3 fruit fly cellular contexts compared by ENCODE assay signal in the genomic region with DNA sequence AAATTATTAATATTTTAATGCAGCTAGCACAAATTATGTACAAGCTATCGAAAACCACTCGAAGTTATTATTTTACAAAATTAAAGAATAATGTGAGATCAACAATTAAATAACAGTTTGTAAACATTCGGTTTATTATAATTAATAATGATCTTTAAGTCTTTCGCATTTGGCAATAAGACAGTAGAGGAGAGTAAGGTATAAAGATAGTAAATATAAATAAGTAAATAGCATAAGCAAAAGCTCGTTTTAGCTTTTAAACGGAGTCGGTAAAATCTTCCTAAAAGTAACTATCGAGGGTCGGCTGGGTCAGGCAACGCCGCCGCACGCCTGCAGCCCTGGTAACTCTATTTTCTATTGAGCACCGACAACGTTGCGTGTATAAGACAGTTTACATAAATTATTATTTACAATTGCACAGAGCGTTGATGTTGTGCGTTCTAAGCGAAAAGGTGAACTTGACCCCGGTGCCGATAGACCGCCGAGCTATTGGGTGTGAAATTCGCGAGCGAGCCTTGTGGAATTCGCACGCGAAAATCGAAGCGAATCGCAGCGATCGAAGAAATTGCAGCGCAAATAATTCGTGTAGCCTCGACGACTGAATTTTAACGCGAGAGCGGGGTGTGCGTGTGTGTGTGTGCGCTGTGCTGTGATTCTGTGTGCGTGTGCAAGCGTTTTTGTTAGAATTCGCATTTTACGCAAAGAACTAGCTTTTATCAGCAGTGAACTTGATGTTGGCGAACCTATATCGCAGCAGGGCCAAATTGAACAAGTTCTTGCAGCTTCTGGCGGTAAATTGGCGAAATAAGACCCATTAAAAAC.
TF ChIP-seq lines count a peak whose summit lies in the region.

wrd (plus strand) TSS at position 342 of the 822 bp plus-strand sequence.

TF ChIP-seq in whole organism, adult, 20 proteins besides CTCF, POLR2A, EP300 and RAD21 (continued from another document):
- TF ChIP-seq CG5204 (GFP tag; optimal IDR thresholded peaks at IDR 0.05; lab: Kevin White, UChicago) (peak; percentile 46), ovo (GFP tag; optimal IDR thresholded peaks at IDR 0.05; lab: Kevin White, UChicago) (peak; percentile 26), CG7101 (tag; optimal IDR thresholded peaks at IDR 0.05; lab: Kevin White, UChicago) (no peak), Crg-1 (GFP tag; optimal IDR thresholded peaks at IDR 0.05; lab: Kevin White, UChicago) (no peak)

TF ChIP-seq in whole organism, embryonic, 481 proteins besides CTCF, POLR2A, EP300 and RAD21 (continued from another document and continues in another):
- TF ChIP-seq fd64A (GFP tag; optimal IDR thresholded peaks at IDR 0.05; lab: Kevin White, UChicago), result no peak
- TF ChIP-seq CG16813 (GFP tag; IDR thresholded peaks at IDR 0.05; lab: Robert Waterston, UW; ENCODE audit: partially characterized antibody), result no peak
- peak; percentile 20 for TF ChIP-seq CG17829 (tag; optimal IDR thresholded peaks at IDR 0.05; lab: Kevin White, UChicago)
- TF ChIP-seq pzg (GFP tag; optimal IDR thresholded peaks at IDR 0.05; lab: Kevin White, UChicago), result peak; percentile 34
- TF ChIP-seq Fer1 (GFP tag; optimal IDR thresholded peaks at IDR 0.05; lab: Kevin White, UChicago), result peak; percentile 13
- TF ChIP-seq CG13775 (GFP tag; optimal IDR thresholded peaks at IDR 0.05; lab: Kevin White, UChicago), result peak; percentile 19
- TF ChIP-seq CG31441 (GFP tag; IDR thresholded peaks at IDR 0.05; lab: Robert Waterston, UW), result peak; percentile 27; the same call in 1 of the 2 replicates
- no peak for TF ChIP-seq h (optimal IDR thresholded peaks at IDR 0.05; lab: Kevin White, UChicago)
- no peak for TF ChIP-seq Ets65A (GFP tag; lab: Kevin White, UChicago)
- peak; percentile 86 for TF ChIP-seq CG7928 (GFP tag; optimal IDR thresholded peaks at IDR 0.05; lab: Kevin White, UChicago)
- peak; percentile 39 for TF ChIP-seq Deaf1 (tag; optimal IDR thresholded peaks at IDR 0.05; lab: Kevin White, UChicago)
- TF ChIP-seq esg (GFP tag; conservative IDR thresholded peaks at IDR 0.05; lab: Robert Waterston, UW), result no peak
- TF ChIP-seq CG14441 (GFP tag; IDR thresholded peaks at IDR 0.05; lab: Robert Waterston, UW), result peak; percentile 14; the same call in 1 of the 2 replicates
- no peak for TF ChIP-seq CG3065 (GFP tag; optimal IDR thresholded peaks at IDR 0.05; lab: Kevin White, UChicago)
- TF ChIP-seq gem (tag; optimal IDR thresholded peaks at IDR 0.05; lab: Kevin White, UChicago), result peak; percentile 48
- TF ChIP-seq wdn (GFP tag; IDR thresholded peaks at IDR 0.05; lab: Robert Waterston, UW), result no peak
- TF ChIP-seq CG8924 (tag; optimal IDR thresholded peaks at IDR 0.05; lab: Kevin White, UChicago), result peak; percentile 36
- peak; percentile 3 for TF ChIP-seq CG10267 (tag; optimal IDR thresholded peaks at IDR 0.05; lab: Kevin White, UChicago)
- TF ChIP-seq odd (GFP tag; optimal IDR thresholded peaks at IDR 0.05; lab: Kevin White, UChicago), result no peak
- TF ChIP-seq CG1603 (tag; optimal IDR thresholded peaks at IDR 0.05; lab: Kevin White, UChicago), result peak; percentile 43
- no peak for TF ChIP-seq CG7745 (tag; optimal IDR thresholded peaks at IDR 0.05; lab: Kevin White, UChicago)
- peak; percentile 3 for TF ChIP-seq CG12391 (tag; optimal IDR thresholded peaks at IDR 0.05; lab: Kevin White, UChicago)
- TF ChIP-seq Opbp (GFP tag; IDR thresholded peaks at IDR 0.05; lab: Robert Waterston, UW; ENCODE audit: partially characterized antibody), result 0 out of 3 replicates have a peak, but pooled peaks have one; percentile 37
- TF ChIP-seq CG7839 (tag; optimal IDR thresholded peaks at IDR 0.05; lab: Kevin White, UChicago), result peak; percentile 28
- peak; percentile 33 for TF ChIP-seq grau (tag; optimal IDR thresholded peaks at IDR 0.05; lab: Kevin White, UChicago)
- no peak for TF ChIP-seq CG13894 (tag; optimal IDR thresholded peaks at IDR 0.05; lab: Kevin White, UChicago)
- TF ChIP-seq D19B (GFP tag; optimal IDR thresholded peaks at IDR 0.05; lab: Kevin White, UChicago), result peak; percentile 36
- peak; percentile 12 for TF ChIP-seq Sry-δ (GFP tag; optimal IDR thresholded peaks at IDR 0.05; lab: Kevin White, UChicago)
- TF ChIP-seq rib (GFP tag; IDR thresholded peaks at IDR 0.05; lab: Robert Waterston, UW), result peak; percentile 81; the same call in 1 of the 2 replicates
- TF ChIP-seq CG10147 (GFP tag; optimal IDR thresholded peaks at IDR 0.05; lab: Kevin White, UChicago), result no peak
- TF ChIP-seq PHDP (tag; optimal IDR thresholded peaks at IDR 0.05; lab: Kevin White, UChicago), result no peak
- no peak for TF ChIP-seq az2 (GFP tag; optimal IDR thresholded peaks at IDR 0.05; lab: Kevin White, UChicago)
- peak; percentile 4 for TF ChIP-seq HmgZ (tag; optimal IDR thresholded peaks at IDR 0.05; lab: Kevin White, UChicago)
- TF ChIP-seq Ssrp (tag; optimal IDR thresholded peaks at IDR 0.05; lab: Kevin White, UChicago), result peak; percentile 32
- TF ChIP-seq Oli (tag; optimal IDR thresholded peaks at IDR 0.05; lab: Kevin White, UChicago), result peak; percentile 33
- peak; percentile 36; the same call in 1 of the 2 replicates for TF ChIP-seq Dref (GFP tag; IDR thresholded peaks at IDR 0.05; lab: Robert Waterston, UW)
- peak; percentile 41 for TF ChIP-seq CG13424 (tag; optimal IDR thresholded peaks at IDR 0.05; lab: Kevin White, UChicago)
- TF ChIP-seq slbo (GFP tag; IDR thresholded peaks at IDR 0.05; lab: Robert Waterston, UW), result peak; percentile 50; the same call in 1 of the 2 replicates
- peak; percentile 77 for TF ChIP-seq CG17361 (GFP tag; IDR thresholded peaks at IDR 0.05; lab: Robert Waterston, UW)
- TF ChIP-seq stwl (tag; optimal IDR thresholded peaks at IDR 0.05; lab: Kevin White, UChicago), result peak; percentile 15
- peak; percentile 47 for TF ChIP-seq ind (GFP tag; optimal IDR thresholded peaks at IDR 0.05; lab: Kevin White, UChicago)
- TF ChIP-seq ato (GFP tag; IDR thresholded peaks at IDR 0.05; lab: Robert Waterston, UW; ENCODE audit: partially characterized antibody), result 0 out of 2 replicates have a peak, but pooled peaks have one; percentile 18
- TF ChIP-seq NFAT (GFP tag; IDR thresholded peaks at IDR 0.05; lab: Robert Waterston, UW), result peak; percentile 50; the same call in 1 of the 2 replicates
- no peak for TF ChIP-seq gfzf (GFP tag; optimal IDR thresholded peaks at IDR 0.05; lab: Kevin White, UChicago)
- TF ChIP-seq CG6854 (GFP tag; optimal IDR thresholded peaks at IDR 0.05; lab: Kevin White, UChicago), result no peak
- TF ChIP-seq scrt (GFP tag; optimal IDR thresholded peaks at IDR 0.05; lab: Kevin White, UChicago), result peak; percentile 22
- TF ChIP-seq gcm2 (GFP tag; optimal IDR thresholded peaks at IDR 0.05; lab: Kevin White, UChicago), result no peak
- no peak for TF ChIP-seq crp (GFP tag; optimal IDR thresholded peaks at IDR 0.05; lab: Kevin White, UChicago)
- TF ChIP-seq CG32772 (GFP tag; IDR thresholded peaks at IDR 0.05; lab: Robert Waterston, UW), result no peak
- TF ChIP-seq CG6813 (GFP tag; optimal IDR thresholded peaks at IDR 0.05; lab: Kevin White, UChicago), result no peak
- TF ChIP-seq so (GFP tag; IDR thresholded peaks at IDR 0.05; lab: Robert Waterston, UW), result no peak
- peak; percentile 42 for TF ChIP-seq dmrt11E (tag; optimal IDR thresholded peaks at IDR 0.05; lab: Kevin White, UChicago)
- TF ChIP-seq phol (tag; optimal IDR thresholded peaks at IDR 0.05; lab: Kevin White, UChicago), result peak; percentile 16
- TF ChIP-seq Atf3 (GFP tag; optimal IDR thresholded peaks at IDR 0.05; lab: Kevin White, UChicago), result no peak
- TF ChIP-seq Myb (GFP tag; optimal IDR thresholded peaks at IDR 0.05; lab: Kevin White, UChicago), result no peak
- TF ChIP-seq CG8281 (tag; optimal IDR thresholded peaks at IDR 0.05; lab: Kevin White, UChicago), result no peak
- peak; percentile 40 for TF ChIP-seq Nf-YC (tag; optimal IDR thresholded peaks at IDR 0.05; lab: Kevin White, UChicago)
- peak in 1 of 3 experiments; percentile 39 for TF ChIP-seq lola (GFP tag; optimal IDR thresholded peaks at IDR 0.05; lab: Kevin White, UChicago)

TF ChIP-seq in whole organism, prepupa, 60 proteins besides CTCF, POLR2A, EP300 and RAD21 (continued from another document):
- TF ChIP-seq Lpt (GFP tag; optimal IDR thresholded peaks at IDR 0.05; lab: Kevin White, UChicago) (no peak), CG3032 (tag; optimal IDR thresholded peaks at IDR 0.05; lab: Kevin White, UChicago) (peak; percentile 42), CG3919 (GFP tag; optimal IDR thresholded peaks at IDR 0.05; lab: Kevin White, UChicago) (peak; percentile 16), ss (GFP tag; optimal IDR thresholded peaks at IDR 0.05; lab: Kevin White, UChicago) (peak in 1 of 2 experiments; percentile 56), CG6808 (GFP tag; optimal IDR thresholded peaks at IDR 0.05; lab: Kevin White, UChicago) (no peak), CG4318 (GFP tag; optimal IDR thresholded peaks at IDR 0.05; lab: Kevin White, UChicago) (peak; percentile 17), CG6792 (GFP tag; optimal IDR thresholded peaks at IDR 0.05; lab: Kevin White, UChicago) (no peak), Ets96B (tag; optimal IDR thresholded peaks at IDR 0.05; lab: Kevin White, UChicago) (no peak), spab (GFP tag; optimal IDR thresholded peaks at IDR 0.05; lab: Kevin White, UChicago) (no peak), CG8632 (GFP tag; optimal IDR thresholded peaks at IDR 0.05; lab: Kevin White, UChicago) (no peak), CG15336 (GFP tag; IDR thresholded peaks at IDR 0.05; lab: Robert Waterston, UW) (no peak), CG11294 (GFP tag; IDR thresholded peaks at IDR 0.05; lab: Robert Waterston, UW) (no peak), net (GFP tag; optimal IDR thresholded peaks at IDR 0.05; lab: Kevin White, UChicago) (no peak), Eip78C (GFP tag; lab: Kevin White, UChicago) (peak; percentile 69), Hr38 (GFP tag; optimal IDR thresholded peaks at IDR 0.05; lab: Kevin White, UChicago) (no peak), Eip75B (GFP tag; optimal IDR thresholded peaks at IDR 0.05; lab: Kevin White, UChicago) (no peak), CG32006 (GFP tag; optimal IDR thresholded peaks at IDR 0.05; lab: Kevin White, UChicago) (peak; percentile 24), vri (GFP tag; optimal IDR thresholded peaks at IDR 0.05; lab: Kevin White, UChicago) (peak; percentile 11), CG7368 (GFP tag; optimal IDR thresholded peaks at IDR 0.05; lab: Kevin White, UChicago) (no peak), svp (GFP tag; lab: Kevin White, UChicago) (peak; percentile 83), fd85E (GFP tag; optimal IDR thresholded peaks at IDR 0.05; lab: Kevin White, UChicago) (no peak), Hr39 (GFP tag; optimal IDR thresholded peaks at IDR 0.05; lab: Kevin White, UChicago) (peak; percentile 28), lz (GFP tag; optimal IDR thresholded peaks at IDR 0.05; lab: Kevin White, UChicago) (peak; percentile 34), CG6163 (GFP tag; IDR thresholded peaks at IDR 0.05; lab: Robert Waterston, UW) (no peak; the same call in 2 of the 3 replicates), Ets21C (GFP tag; optimal IDR thresholded peaks at IDR 0.05; lab: Kevin White, UChicago) (no peak), acj6 (GFP tag; optimal IDR thresholded peaks at IDR 0.05; lab: Kevin White, UChicago) (peak; percentile 31), dac (GFP tag; optimal IDR thresholded peaks at IDR 0.05; lab: Kevin White, UChicago) (no peak), fkh (GFP tag; optimal IDR thresholded peaks at IDR 0.05; lab: Kevin White, UChicago) (peak; percentile 71), pdm3 (GFP tag; optimal IDR thresholded peaks at IDR 0.05; lab: Kevin White, UChicago) (no peak), salr (GFP tag; optimal IDR thresholded peaks at IDR 0.05; lab: Kevin White, UChicago) (peak in 1 of 2 experiments; percentile 30), CG8119 (GFP tag; IDR thresholded peaks at IDR 0.05; lab: Robert Waterston, UW) (no peak), Smox (GFP tag; optimal IDR thresholded peaks at IDR 0.05; lab: Kevin White, UChicago) (peak; percentile 20), Eip93F (GFP tag; optimal IDR thresholded peaks at IDR 0.05; lab: Kevin White, UChicago) (no peak), Gug (GFP tag; IDR thresholded peaks at IDR 0.05; lab: Robert Waterston, UW) (no peak), CG10631 (GFP tag; optimal IDR thresholded peaks at IDR 0.05; lab: Kevin White, UChicago) (peak; percentile 54), CG6854 (GFP tag; optimal IDR thresholded peaks at IDR 0.05; lab: Kevin White, UChicago) (no peak), fd59A (GFP tag; optimal IDR thresholded peaks at IDR 0.05; lab: Kevin White, UChicago) (no peak), CG34406 (GFP tag; optimal IDR thresholded peaks at IDR 0.05; lab: Kevin White, UChicago) (no peak), CG31627 (GFP tag; optimal IDR thresholded peaks at IDR 0.05; lab: Kevin White, UChicago) (peak; percentile 37), dsx (GFP tag; optimal IDR thresholded peaks at IDR 0.05; lab: Kevin White, UChicago; ENCODE audit: poor library complexity, severe bottlenecking) (no peak), eg (GFP tag; IDR thresholded peaks at IDR 0.05; lab: Robert Waterston, UW) (no peak), CG9139 (GFP tag; optimal IDR thresholded peaks at IDR 0.05; lab: Kevin White, UChicago) (no peak), Met (GFP tag; optimal IDR thresholded peaks at IDR 0.05; lab: Kevin White, UChicago) (no peak)
